Worm (Caenorhabditis elegans): ENCODE results near the gene cyp-35C1.
A peak's percentile ranks its signal among the peaks of the same experiment; 100 is the strongest.

Gene cyp-35C1

ce11 chrV:13902495-13902894 is 4.2 kb upstream of the cyp-35C1 start, which contains the start of gene C06B3.1:
Gene C06B3.1, plus strand, starts transcription at chrV:13902795.
- TF ChIP-seq mep-1 (tag; optimal IDR thresholded peaks at IDR 0.05) (no peak), ceh-43 (GFP tag; optimal IDR thresholded peaks at IDR 0.05) (no peak), lin-13 (tag; optimal IDR thresholded peaks at IDR 0.05) (no peak), zip-8 (tag; optimal IDR thresholded peaks at IDR 0.05) (no peak), bed-3 (GFP tag; optimal IDR thresholded peaks at IDR 0.05) (no peak), nhr-237 (tag; optimal IDR thresholded peaks at IDR 0.05) (no peak), sptf-1 (tag; optimal IDR thresholded peaks at IDR 0.05) (no peak)

ce11 chrV:13899213-13899612 is 926 bp upstream of the cyp-35C1 start, which contains the start of gene oac-3:
Gene oac-3, plus strand, starts transcription at chrV:13899513.
- TF ChIP-seq ham-2 (GFP tag; optimal IDR thresholded peaks at IDR 0.05), result no peak
- TF ChIP-seq ceh-39 (tag; optimal IDR thresholded peaks at IDR 0.05), result no peak
- TF ChIP-seq unc-120 (tag; optimal IDR thresholded peaks at IDR 0.05; ENCODE audit: poor library complexity, severe bottlenecking), result no peak
- no peak for TF ChIP-seq flh-1 (GFP tag; optimal IDR thresholded peaks at IDR 0.05)
- TF ChIP-seq hlh-1 (tag; optimal IDR thresholded peaks at IDR 0.05), result no peak
- no peak for TF ChIP-seq lin-13 (tag; optimal IDR thresholded peaks at IDR 0.05)
- TF ChIP-seq blmp-1 (tag; optimal IDR thresholded peaks at IDR 0.05), result no peak
- no peak for TF ChIP-seq nhr-76 (tag; optimal IDR thresholded peaks at IDR 0.05)
- TF ChIP-seq sptf-1 (tag; optimal IDR thresholded peaks at IDR 0.05), result no peak
- TF ChIP-seq mep-1 (tag; optimal IDR thresholded peaks at IDR 0.05), result no peak
- TF ChIP-seq lsy-2 (tag; optimal IDR thresholded peaks at IDR 0.05), result no peak
- no peak for TF ChIP-seq bed-3 (GFP tag; optimal IDR thresholded peaks at IDR 0.05)
- TF ChIP-seq M03D4.4 (tag; optimal IDR thresholded peaks at IDR 0.05), result no peak

- TF ChIP-seq sptf-1 (tag; optimal IDR thresholded peaks at IDR 0.05) (no peak), zip-8 (tag; optimal IDR thresholded peaks at IDR 0.05) (no peak), ham-2 (GFP tag; optimal IDR thresholded peaks at IDR 0.05) (no peak), lin-32 (GFP tag; optimal IDR thresholded peaks at IDR 0.05) (no peak), ceh-83 (GFP tag; optimal IDR thresholded peaks at IDR 0.05) (no peak), elt-3 (tag; optimal IDR thresholded peaks at IDR 0.05) (no peak), mab-5 (tag; optimal IDR thresholded peaks at IDR 0.05) (no peak), ceh-43 (GFP tag; optimal IDR thresholded peaks at IDR 0.05) (no peak), bed-3 (GFP tag; optimal IDR thresholded peaks at IDR 0.05) (no peak)
Measured at ce11 chrV:13893583-13893982, 4.7 kb downstream of the cyp-35C1 start.

- TF ChIP-seq pha-4 (tag; optimal IDR thresholded peaks at IDR 0.05) (no peak), unc-62 (GFP tag; optimal IDR thresholded peaks at IDR 0.05) (peak; percentile 17), cnd-1 (tag; optimal IDR thresholded peaks at IDR 0.05) (no peak), nhr-76 (tag; optimal IDR thresholded peaks at IDR 0.05) (no peak), tbx-8 (GFP tag; optimal IDR thresholded peaks at IDR 0.05) (no peak), lin-32 (GFP tag; optimal IDR thresholded peaks at IDR 0.05) (no peak), mls-2 (tag; optimal IDR thresholded peaks at IDR 0.05) (no peak), mep-1 (tag; optimal IDR thresholded peaks at IDR 0.05) (peak; percentile 14), unc-39 (tag; optimal IDR thresholded peaks at IDR 0.05) (no peak), elt-1 (tag; optimal IDR thresholded peaks at IDR 0.05; ENCODE audit: borderline replicate concordance, insufficient read depth) (no peak), M03D4.4 (tag; optimal IDR thresholded peaks at IDR 0.05) (no peak), unc-120 (tag; optimal IDR thresholded peaks at IDR 0.05; ENCODE audit: poor library complexity, severe bottlenecking) (peak; percentile 7), lsy-2 (tag; optimal IDR thresholded peaks at IDR 0.05) (no peak), ceh-43 (GFP tag; optimal IDR thresholded peaks at IDR 0.05) (no peak), snpc-4 (tag; optimal IDR thresholded peaks at IDR 0.05) (no peak), nhr-2 (tag; optimal IDR thresholded peaks at IDR 0.05) (no peak), drap-1 (GFP tag; optimal IDR thresholded peaks at IDR 0.05) (no peak), bed-3 (GFP tag; optimal IDR thresholded peaks at IDR 0.05) (no peak), zip-8 (tag; optimal IDR thresholded peaks at IDR 0.05) (no peak), nhr-237 (tag; optimal IDR thresholded peaks at IDR 0.05) (no peak), nhr-28 (tag; optimal IDR thresholded peaks at IDR 0.05) (no peak), flh-1 (GFP tag; optimal IDR thresholded peaks at IDR 0.05) (no peak), ceh-39 (tag; optimal IDR thresholded peaks at IDR 0.05) (no peak), mab-5 (tag; optimal IDR thresholded peaks at IDR 0.05) (no peak), ham-2 (GFP tag; optimal IDR thresholded peaks at IDR 0.05) (no peak)
Measured at ce11 chrV:13892457-13893375, 5.6 kb downstream of the cyp-35C1 start, which contains the start of gene sptl-3. Gene sptl-3, plus strand, starts transcription at chrV:13893325.

All from whole organism, mixed stage, embryonic.